Worm (Caenorhabditis elegans): ENCODE results near the gene F31A3.5.

DNA sequence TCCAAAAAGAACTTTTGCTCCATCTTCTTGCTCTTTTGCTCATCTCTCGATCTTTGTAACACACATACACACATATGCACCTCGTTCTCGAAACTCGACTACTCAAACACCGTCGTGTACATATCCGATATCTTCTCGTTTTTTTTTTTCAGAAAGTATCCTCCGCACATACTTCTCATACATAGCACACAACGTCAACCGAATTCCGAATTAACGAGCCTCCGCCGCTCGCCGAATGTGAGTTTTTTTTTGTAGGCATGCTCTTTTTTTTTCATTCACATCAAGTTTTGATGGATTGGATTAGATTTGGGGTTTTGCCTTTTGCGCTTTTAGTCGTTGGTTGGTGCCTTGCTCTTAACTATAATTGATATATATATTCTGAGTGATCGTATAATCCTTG is 45.1 kb downstream of the F31A3.5 start:
- TF ChIP-seq unc-62 (GFP tag; optimal IDR thresholded peaks at IDR 0.05), result no peak
- TF ChIP-seq nhr-12 (tag; optimal IDR thresholded peaks at IDR 0.05), result no peak
- TF ChIP-seq nhr-237 (tag; optimal IDR thresholded peaks at IDR 0.05), result no peak
- TF ChIP-seq mls-2 (tag; optimal IDR thresholded peaks at IDR 0.05), result no peak
- TF ChIP-seq blmp-1 (tag; optimal IDR thresholded peaks at IDR 0.05), result no peak
- TF ChIP-seq snpc-4 (tag; optimal IDR thresholded peaks at IDR 0.05), result no peak
- TF ChIP-seq elt-3 (tag; optimal IDR thresholded peaks at IDR 0.05), result no peak
- no peak for TF ChIP-seq flh-1 (GFP tag; optimal IDR thresholded peaks at IDR 0.05)
- no peak for TF ChIP-seq lsy-2 (tag; optimal IDR thresholded peaks at IDR 0.05)
- TF ChIP-seq unc-120 (tag; optimal IDR thresholded peaks at IDR 0.05; ENCODE audit: poor library complexity, severe bottlenecking), result no peak
- no peak for TF ChIP-seq ces-1 (GFP tag; optimal IDR thresholded peaks at IDR 0.05)
- no peak for TF ChIP-seq lin-13 (tag; optimal IDR thresholded peaks at IDR 0.05)
